Worm (Caenorhabditis elegans) whole organism, L2 larva: ENCODE data around the gene sqst-5.

Experiments
- blmp-1 ChIP-seq: sonication (generic microtip); optimal IDR thresholded peaks from 2 replicates; lab custom pipeline; 2017; ENCODE audit warnings: missing genetic modification characterization, mild to moderate bottlenecking, missing compliant biosample characterization, antibody characterized with exemption, moderate library complexity; ENCODE audit not compliant: insufficient read depth
- ceh-82 ChIP-seq: fragments of 150-350 bp; optimal IDR thresholded peaks from 2 replicates; lab custom pipeline; 2014; ENCODE audit warnings: missing biosample characterization, missing genetic modification characterization
- elt-3 ChIP-seq: sonication (generic microtip); optimal IDR thresholded peaks from 2 replicates; lab custom pipeline; 2017; ENCODE audit warnings: missing biosample characterization, missing genetic modification characterization
- mdl-1 ChIP-seq, 2 experiments: fragments of 150-350 bp in 1 of 2; sonication (generic microtip) in 1 of 2; optimal IDR thresholded peaks; 2 replicates each; lab custom pipeline; 2017; ENCODE audit warnings: missing biosample characterization in 2 of 2, missing genetic modification characterization in 2 of 2
- nhr-129 ChIP-seq: fragments of 150-350 bp; optimal IDR thresholded peaks from 2 replicates; lab custom pipeline; 2014; ENCODE audit warnings: missing biosample characterization, missing genetic modification characterization
- nhr-25 ChIP-seq: fragments of 150-350 bp; sonication (generic microtip); optimal IDR thresholded peaks from 3 replicates; lab custom pipeline; 2014; ENCODE audit warnings: missing biosample characterization, missing genetic modification characterization
- nhr-77 ChIP-seq: fragments of 150-350 bp; optimal IDR thresholded peaks from 2 replicates; lab custom pipeline; 2014; ENCODE audit warnings: missing biosample characterization, missing genetic modification characterization

DNA sequence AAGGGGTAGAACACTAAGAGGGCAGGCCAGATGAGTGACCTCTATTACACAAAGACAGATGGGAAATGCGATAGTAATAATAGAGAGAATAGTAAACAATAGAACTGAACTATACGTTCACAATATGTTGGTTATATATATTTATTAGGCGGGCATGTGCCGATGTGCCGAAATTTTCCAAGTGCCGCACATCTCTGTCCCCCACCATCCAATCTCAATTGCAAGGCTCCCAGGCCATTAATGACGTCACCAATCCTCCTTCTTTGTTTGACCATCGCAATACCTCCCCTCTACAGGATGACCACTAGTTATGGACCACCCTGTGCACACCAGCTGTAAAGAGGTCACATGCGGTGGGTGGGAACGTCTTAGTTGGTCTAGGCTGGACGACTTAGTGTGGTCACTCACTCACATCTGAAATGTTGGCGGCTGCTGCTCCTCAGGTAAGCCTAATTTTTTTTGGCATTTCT, 31.7 kb upstream of the sqst-5 start, which contains the start of gene F40G9.6:
- TF ChIP-seq blmp-1 = no peak
- no peak for TF ChIP-seq elt-3 (tag; lab: Kevin White, UChicago)
- TF ChIP-seq mdl-1 (tag; optimal IDR thresholded peaks at IDR 0.05; lab: Kevin White, UChicago) = no peak
- no peak for TF ChIP-seq nhr-77 (tag; lab: Kevin White, UChicago)
- TF ChIP-seq nhr-25 (tag; lab: Kevin White, UChicago) = no peak
- TF ChIP-seq ceh-82 (tag; lab: Kevin White, UChicago) = no peak
- TF ChIP-seq nhr-129 (tag; lab: Kevin White, UChicago) = no peak
